Worm (Caenorhabditis elegans): ENCODE data around the gene F13E9.15.

Gene F13E9.15

ce11 chrIV:10935336-10935735, 45.7 kb upstream of the F13E9.15 start (continued):
- TF ChIP-seq somi-1 (GFP tag; optimal IDR thresholded peaks at IDR 0.05) (peak; percentile 91), ceh-27 (GFP tag; optimal IDR thresholded peaks at IDR 0.05) (peak; percentile 83), ztf-18 (tag; optimal IDR thresholded peaks at IDR 0.05) (no peak), ztf-22 (GFP tag; optimal IDR thresholded peaks at IDR 0.05) (peak; percentile 75), egrh-3 (GFP tag; IDR thresholded peaks at IDR 0.05) (peak; percentile 29; the same call in 1 of the 2 replicates), ztf-28 (GFP tag; IDR thresholded peaks at IDR 0.05) (no peak), dpff-1 (tag; optimal IDR thresholded peaks at IDR 0.05) (no peak), B0019.2 (GFP tag; conservative IDR thresholded peaks at IDR 0.05) (no peak), B0336.3 (GFP tag; IDR thresholded peaks at IDR 0.05) (peak; percentile 17; the same call in 1 of the 2 replicates), mcd-1 (GFP tag; IDR thresholded peaks at IDR 0.05) (peak; percentile 76), ZK185.1 (tag; optimal IDR thresholded peaks at IDR 0.05; ENCODE audit: poor library complexity, severe bottlenecking) (peak; percentile 71), madf-6 (GFP tag; IDR thresholded peaks at IDR 0.05) (no peak; the same call in 1 of the 2 replicates), F39B2.1 (GFP tag; IDR thresholded peaks at IDR 0.05) (no peak), rec-8 (tag; optimal IDR thresholded peaks at IDR 0.05) (no peak), attf-5 (GFP tag; optimal IDR thresholded peaks at IDR 0.05) (peak; percentile 72), ztf-6 (GFP tag; IDR thresholded peaks at IDR 0.05) (no peak), ekl-4 (GFP tag; IDR thresholded peaks at IDR 0.05) (peak; percentile 85), nhr-27 (tag; optimal IDR thresholded peaks at IDR 0.05) (no peak), nfya-2 (GFP tag; IDR thresholded peaks at IDR 0.05) (no peak), cebp-2 (GFP tag; IDR thresholded peaks at IDR 0.05) (no peak), him-1 (tag; optimal IDR thresholded peaks at IDR 0.05) (no peak), Y79H2A.3 (GFP tag; conservative IDR thresholded peaks at IDR 0.05) (no peak), mes-4 (tag; optimal IDR thresholded peaks at IDR 0.05) (no peak), dox-1 (GFP tag; IDR thresholded peaks at IDR 0.05) (peak; percentile 75), zim-3 (tag; optimal IDR thresholded peaks at IDR 0.05) (no peak), let-526 (GFP tag; IDR thresholded peaks at IDR 0.05) (peak; percentile 89), lin-26 (GFP tag; IDR thresholded peaks at IDR 0.05) (0 out of 2 replicates have a peak, but pooled peaks have one; percentile 65), attf-6 (GFP tag; IDR thresholded peaks at IDR 0.05) (no peak), ccch-3 (GFP tag; optimal IDR thresholded peaks at IDR 0.05) (no peak), atf-7 (tag; optimal IDR thresholded peaks at IDR 0.05) (peak; percentile 74), sptf-2 (GFP tag; optimal IDR thresholded peaks at IDR 0.05) (no peak), xnd-1 (tag; optimal IDR thresholded peaks at IDR 0.05) (no peak), lin-35 (GFP tag; optimal IDR thresholded peaks at IDR 0.05) (peak in 1 of 3 experiments; percentile 85), rpc-1 (optimal IDR thresholded peaks at IDR 0.05) (no peak), rpc-1 (tag; optimal IDR thresholded peaks at IDR 0.05) (no peak), lsl-1 (GFP tag; optimal IDR thresholded peaks at IDR 0.05) (no peak), ztf-26 (tag; optimal IDR thresholded peaks at IDR 0.05) (peak; percentile 31), athp-1 (tag; optimal IDR thresholded peaks at IDR 0.05) (no peak), nhr-120 (GFP tag; IDR thresholded peaks at IDR 0.05) (no peak), unc-130 (GFP tag; optimal IDR thresholded peaks at IDR 0.05) (no peak), T26A5.8 (tag; optimal IDR thresholded peaks at IDR 0.05) (no peak), madf-8 (GFP tag; conservative IDR thresholded peaks at IDR 0.05) (no peak), tbx-9 (tag; optimal IDR thresholded peaks at IDR 0.05; ENCODE audit: borderline replicate concordance) (no peak), repo-1 (tag; optimal IDR thresholded peaks at IDR 0.05) (no peak), snpc-1.3 (tag; optimal IDR thresholded peaks at IDR 0.05; ENCODE audit: insufficient read depth) (no peak), ztf-3 (GFP tag; optimal IDR thresholded peaks at IDR 0.05) (no peak), ceh-58 (GFP tag; IDR thresholded peaks at IDR 0.05) (no peak), mel-28 (tag; optimal IDR thresholded peaks at IDR 0.05; ENCODE audit: borderline replicate concordance) (no peak), nhr-80 (tag; optimal IDR thresholded peaks at IDR 0.05) (no peak), F49E8.2 (tag; optimal IDR thresholded peaks at IDR 0.05; ENCODE audit: insufficient read depth) (no peak)
